Worm (Caenorhabditis elegans) whole organism, L4 larva: ENCODE results near the gene btb-10.
"Not testable (repeated sequence)": the region's sequence is repeated elsewhere in the genome, so short reads cannot be mapped to it uniquely, and the experiment has no call there.

Experiments used
- D1046.2 ChIP-seq: fragments of 200-800 bp; sonication (Bioruptor generic); IDR thresholded peaks from 2 replicates; pipeline ENCODE4 v1.3.6; 2022; ENCODE audit warnings: missing genetic modification characterization, missing compliant biosample characterization
- F26F4.8 ChIP-seq: fragments of 200-800 bp; sonication (Bioruptor generic); conservative IDR thresholded peaks from 2 replicates; pipeline ENCODE4 v1.3.6; 2022; ENCODE audit warnings: missing genetic modification characterization, missing compliant biosample characterization
- F37D6.2 ChIP-seq: sonication (generic microtip); optimal IDR thresholded peaks from 2 replicates; lab custom pipeline; 2016; ENCODE audit warnings: mild to moderate bottlenecking, missing genetic modification characterization, missing compliant biosample characterization
- F44E2.7 ChIP-seq: fragments of 200-800 bp; sonication (Bioruptor generic); IDR thresholded peaks from 2 replicates; pipeline ENCODE4 v2.1.2; 2022; ENCODE audit warnings: missing genetic modification characterization, missing compliant biosample characterization
- T26A8.4 ChIP-seq: fragments of 200-800 bp; sonication (Bioruptor generic); IDR thresholded peaks from 2 replicates; pipeline ENCODE4 v1.3.6; 2022; ENCODE audit warnings: missing genetic modification characterization, missing compliant biosample characterization
- Y48G9A.11 ChIP-seq: fragments of 200-800 bp; sonication (Bioruptor generic); IDR thresholded peaks from 2 replicates; pipeline ENCODE4 v1.3.6; 2022; ENCODE audit warnings: missing genetic modification reagents, missing genetic modification characterization, missing compliant biosample characterization
- ZK337.2 ChIP-seq: fragments of 200-800 bp; sonication (Bioruptor generic); IDR thresholded peaks from 2 replicates; pipeline ENCODE4 v1.3.6; 2022; ENCODE audit warnings: missing genetic modification reagents, missing genetic modification characterization, missing compliant biosample characterization
- ZK546.5 ChIP-seq, 2 experiments: sonication (generic microtip); optimal IDR thresholded peaks; 2 replicates each; lab custom pipeline; 2017; ENCODE audit warnings: missing biosample characterization in 2 of 2, missing genetic modification characterization in 2 of 2
- ceh-62 ChIP-seq: sonication (generic microtip); optimal IDR thresholded peaks from 2 replicates; lab custom pipeline; 2017; ENCODE audit warnings: missing biosample characterization, missing genetic modification characterization
- ctbp-1 ChIP-seq: fragments of 200-800 bp; sonication (Bioruptor generic); IDR thresholded peaks from 2 replicates; pipeline ENCODE4 v1.3.6; 2022; ENCODE audit warnings: missing genetic modification reagents, missing genetic modification characterization, missing compliant biosample characterization
- daf-12 ChIP-seq: fragments of 150-350 bp; optimal IDR thresholded peaks from 2 replicates; lab custom pipeline; 2014; ENCODE audit warnings: missing biosample characterization, missing genetic modification reagents, missing genetic modification characterization
- dmd-6 ChIP-seq: fragments of 200-800 bp; sonication (Bioruptor generic); IDR thresholded peaks from 2 replicates; pipeline ENCODE4 v1.3.6; 2022; ENCODE audit warnings: missing genetic modification reagents, missing genetic modification characterization, missing compliant biosample characterization
- dve-1 ChIP-seq: sonication (generic microtip); optimal IDR thresholded peaks from 2 replicates; lab custom pipeline; 2017; ENCODE audit warnings: antibody characterized with exemption, mild to moderate bottlenecking, missing genetic modification characterization, missing compliant biosample characterization; ENCODE audit not compliant: insufficient read depth
- egl-43 ChIP-seq: fragments of 200-800 bp; sonication (Bioruptor generic); IDR thresholded peaks from 2 replicates; pipeline ENCODE4 v1.3.6; 2022; ENCODE audit warnings: missing genetic modification reagents, missing genetic modification characterization, missing compliant biosample characterization
- hlh-30 ChIP-seq: sonication (generic microtip); optimal IDR thresholded peaks from 2 replicates; lab custom pipeline; 2017; ENCODE audit warnings: antibody characterized with exemption, mild to moderate bottlenecking, missing genetic modification characterization, missing compliant biosample characterization; ENCODE audit not compliant: insufficient read depth
- lin-29 ChIP-seq: fragments of 200-800 bp; sonication (Bioruptor generic); IDR thresholded peaks from 2 replicates; pipeline ENCODE4 v1.3.6; 2022; ENCODE audit warnings: missing genetic modification reagents, missing genetic modification characterization, missing compliant biosample characterization
- lsy-2 ChIP-seq, 2 experiments: fragments of 150-350 bp in 1 of 2; sonication (generic microtip) in 1 of 2; optimal IDR thresholded peaks; 2 replicates each; lab custom pipeline; 2014 to 2017; ENCODE audit warnings: missing biosample characterization in 2 of 2, missing genetic modification characterization in 2 of 2
- madf-9 ChIP-seq: fragments of 200-800 bp; sonication (Bioruptor generic); conservative IDR thresholded peaks from 2 replicates; pipeline ENCODE4 v1.3.6; 2022; ENCODE audit warnings: missing genetic modification reagents, missing genetic modification characterization, missing compliant biosample characterization
- mep-1 ChIP-seq: fragments of 150-350 bp; sonication (generic microtip); optimal IDR thresholded peaks from 3 replicates; lab custom pipeline; 2014; ENCODE audit warnings: missing biosample characterization, missing genetic modification characterization
- mxl-3 ChIP-seq: fragments of 200-800 bp; sonication (Bioruptor generic); optimal IDR thresholded peaks from 2 replicates; lab custom pipeline; 2018; ENCODE audit warnings: mild to moderate bottlenecking, missing genetic modification characterization, missing compliant biosample characterization
- nhr-10 ChIP-seq: fragments of 150-350 bp; optimal IDR thresholded peaks from 2 replicates; lab custom pipeline; 2014; ENCODE audit warnings: missing biosample characterization, missing genetic modification characterization
- nhr-102 ChIP-seq: sonication (generic microtip); optimal IDR thresholded peaks from 2 replicates; lab custom pipeline; 2016; ENCODE audit warnings: mild to moderate bottlenecking, missing genetic modification characterization, moderate library complexity, missing compliant biosample characterization
- nhr-11 ChIP-seq: fragments of 150-350 bp; optimal IDR thresholded peaks from 2 replicates; lab custom pipeline; 2014; ENCODE audit warnings: missing biosample characterization, missing genetic modification characterization
- nhr-111 ChIP-seq: fragments of 200-800 bp; sonication (Bioruptor generic); optimal IDR thresholded peaks from 2 replicates; lab custom pipeline; 2018; ENCODE audit warnings: mild to moderate bottlenecking, missing genetic modification characterization, missing compliant biosample characterization
- nhr-25 ChIP-seq: sonication (generic microtip); optimal IDR thresholded peaks from 2 replicates; lab custom pipeline; 2017; ENCODE audit warnings: missing genetic modification characterization, mild to moderate bottlenecking, missing compliant biosample characterization, antibody characterized with exemption, moderate library complexity, borderline replicate concordance; ENCODE audit not compliant: insufficient read depth
- nhr-41 ChIP-seq: fragments of 200-800 bp; sonication (Bioruptor generic); IDR thresholded peaks from 2 replicates; pipeline ENCODE4 v1.3.6; 2022; ENCODE audit warnings: missing genetic modification reagents, missing genetic modification characterization, missing compliant biosample characterization
- nhr-76 ChIP-seq: fragments of 150-350 bp; optimal IDR thresholded peaks from 2 replicates; lab custom pipeline; 2014; ENCODE audit warnings: missing biosample characterization, missing genetic modification characterization
- nhr-77 ChIP-seq: fragments of 150-350 bp; optimal IDR thresholded peaks from 2 replicates; lab custom pipeline; 2014; ENCODE audit warnings: missing biosample characterization, missing genetic modification characterization
- php-3 ChIP-seq: fragments of 200-800 bp; sonication (Bioruptor generic); IDR thresholded peaks from 2 replicates; pipeline ENCODE4 v1.3.6; 2022; ENCODE audit warnings: missing genetic modification reagents, missing genetic modification characterization, missing compliant biosample characterization
- pqm-1 ChIP-seq: sonication (generic microtip); optimal IDR thresholded peaks from 2 replicates; lab custom pipeline; 2017; ENCODE audit warnings: missing biosample characterization, missing genetic modification characterization
- rbr-2 ChIP-seq: sonication (generic microtip); optimal IDR thresholded peaks from 2 replicates; lab custom pipeline; 2016; ENCODE audit warnings: missing genotype, missing genetic modification characterization, missing compliant biosample characterization
- sdz-12 ChIP-seq: fragments of 200-800 bp; sonication (Bioruptor generic); optimal IDR thresholded peaks from 2 replicates; lab custom pipeline; 2018; ENCODE audit warnings: mild to moderate bottlenecking, missing genetic modification characterization, missing compliant biosample characterization
- set-16 ChIP-seq: fragments of 200-800 bp; sonication (Bioruptor generic); IDR thresholded peaks from 2 replicates; pipeline ENCODE4 v1.3.6; 2022; ENCODE audit warnings: missing genetic modification reagents, missing genetic modification characterization, missing compliant biosample characterization
- snpc-4 ChIP-seq: fragments of 150-350 bp; optimal IDR thresholded peaks from 2 replicates; lab custom pipeline; 2014; ENCODE audit warnings: missing biosample characterization, missing genetic modification characterization
- spr-1 ChIP-seq: sonication (generic microtip); optimal IDR thresholded peaks from 2 replicates; lab custom pipeline; 2016; ENCODE audit warnings: mild to moderate bottlenecking, missing genetic modification characterization, missing compliant biosample characterization
- unc-62 ChIP-seq, 3 experiments: fragments of 150-350 bp in 1 of 3; sonication (generic microtip); optimal IDR thresholded peaks in 2 of 3; peaks in 1 of 3; 1 replicate in 1 of 3; 2 replicates in 2 of 3; lab custom pipeline; 2014 to 2017; ENCODE audit warnings: missing biosample characterization in 3 of 3, missing genetic modification characterization in 3 of 3, missing genetic modification reagents in 3 of 3, missing genotype in 1 of 3
- zfp-2 ChIP-seq: sonication (generic microtip); optimal IDR thresholded peaks from 2 replicates; lab custom pipeline; 2016; ENCODE audit warnings: mild to moderate bottlenecking, missing genetic modification characterization, missing compliant biosample characterization
- zfp-3 ChIP-seq: fragments of 200-800 bp; sonication (Bioruptor generic); conservative IDR thresholded peaks from 2 replicates; pipeline ENCODE4 v1.3.6; 2022; ENCODE audit warnings: missing genetic modification reagents, missing genetic modification characterization, missing compliant biosample characterization
- ztf-7 ChIP-seq: fragments of 150-350 bp; optimal IDR thresholded peaks from 2 replicates; lab custom pipeline; 2014; ENCODE audit warnings: missing biosample characterization, missing genetic modification characterization

Gene btb-10

DNA sequence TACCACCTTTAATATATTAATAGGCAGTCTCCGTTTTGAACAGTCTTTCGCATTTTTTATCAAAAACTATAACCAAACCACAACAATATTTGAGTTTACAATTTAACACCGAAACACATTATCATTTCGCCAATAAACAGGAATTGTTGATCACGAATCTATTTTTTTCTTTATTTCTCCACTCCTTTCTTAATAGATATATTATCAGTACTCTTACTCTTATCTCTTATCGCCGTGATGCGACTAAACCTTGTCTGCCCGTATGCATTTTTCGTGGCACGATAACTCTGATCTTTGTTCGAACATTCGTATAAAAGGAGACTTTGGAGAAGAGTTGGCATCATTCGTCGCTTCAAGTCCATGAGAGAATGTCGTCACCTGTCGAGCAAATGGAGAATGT lies 3.8 kb downstream of the btb-10 start (continued):
- no peak for TF ChIP-seq Y48G9A.11 (GFP tag; lab: Robert Waterston, UW)
- TF ChIP-seq ztf-7 (tag; lab: Kevin White, UChicago) = no peak
- TF ChIP-seq nhr-10 (tag; lab: Kevin White, UChicago) = no peak
- peak; percentile 34 for TF ChIP-seq nhr-77 (tag; lab: Kevin White, UChicago)
- TF ChIP-seq lin-29 (GFP tag; lab: Robert Waterston, UW) = no peak
- no peak for TF ChIP-seq nhr-111
- TF ChIP-seq dmd-6 = peak; percentile 80
- no peak for TF ChIP-seq ZK546.5 (tag; optimal IDR thresholded peaks at IDR 0.05; lab: Kevin White, UChicago)
- TF ChIP-seq nhr-41 (GFP tag; lab: Robert Waterston, UW) = no peak
- no peak for TF ChIP-seq madf-9 (GFP tag; lab: Robert Waterston, UW)
- TF ChIP-seq set-16 (GFP tag; lab: Robert Waterston, UW) = no peak
- peak; percentile 32 for TF ChIP-seq nhr-102
- TF ChIP-seq F37D6.2 (tag; lab: Kevin White, UChicago) = no peak
- no peak for TF ChIP-seq zfp-2
- TF ChIP-seq nhr-11 (tag; lab: Kevin White, UChicago) = no peak
- no peak for TF ChIP-seq zfp-3 (GFP tag; lab: Robert Waterston, UW)
- TF ChIP-seq ctbp-1 (GFP tag; lab: Robert Waterston, UW) = no peak
- TF ChIP-seq mxl-3 (GFP tag; lab: Kevin White, UChicago) = peak; percentile 33
- TF ChIP-seq F26F4.8 (GFP tag; lab: Robert Waterston, UW) = no peak

DNA sequence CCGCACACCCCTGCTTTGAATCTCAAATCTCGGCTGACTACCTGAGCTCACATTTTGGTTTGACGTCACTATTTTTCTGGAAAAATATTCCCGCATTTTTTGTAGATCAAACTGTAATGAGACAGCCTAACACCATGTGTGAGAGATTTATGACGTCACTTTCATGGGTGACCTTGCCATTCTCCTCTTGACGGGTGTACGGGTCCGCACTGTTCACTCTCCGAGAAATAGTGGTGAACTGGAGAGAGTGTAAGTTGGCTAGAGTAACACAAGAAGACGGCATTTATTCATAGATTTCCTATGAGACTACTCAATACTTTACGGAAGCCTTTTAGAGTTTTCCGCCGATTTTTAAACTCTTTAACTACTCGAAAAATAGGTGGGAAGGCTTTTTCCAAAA lies 5.9 kb downstream of the btb-10 start, which contains the start of gene K02E7.7:
Gene K02E7.7, plus strand, starts transcription at position 301 of the 400 bp plus-strand sequence.
- not testable (repeated sequence) for TF ChIP-seq dve-1 (tag; lab: Kevin White, UChicago); sdz-12; php-3 (GFP tag; lab: Robert Waterston, UW)

DNA sequence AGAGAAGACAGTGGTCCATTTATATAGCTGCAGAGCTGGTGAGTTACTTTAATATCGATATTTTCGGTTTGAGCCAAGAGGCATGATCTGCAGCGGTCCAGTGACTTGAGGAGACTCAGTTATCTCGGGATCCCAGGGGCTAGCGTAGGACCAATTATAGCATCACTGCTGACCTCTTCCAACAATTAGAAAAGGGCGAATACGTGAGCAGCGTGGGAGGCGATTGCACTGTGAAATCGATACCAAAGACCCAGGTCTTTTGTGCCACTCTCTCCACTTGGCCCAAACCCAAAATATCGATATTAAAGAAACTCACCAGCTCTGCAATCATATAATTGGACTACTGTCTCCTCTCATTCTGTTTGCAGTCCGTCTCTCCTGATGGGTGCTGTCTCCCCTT lies 10.8 kb downstream of the btb-10 start, which contains the start of gene fbxb-40:
Gene fbxb-40, minus strand, starts transcription at position 101 of the 400 bp plus-strand sequence.
- TF ChIP-seq hlh-30 (tag; lab: Kevin White, UChicago) = no peak
- TF ChIP-seq F44E2.7 (GFP tag; lab: Robert Waterston, UW) = 0 out of 2 replicates have a peak, but pooled peaks have one; percentile 37
- no peak for TF ChIP-seq nhr-11 (tag; lab: Kevin White, UChicago)
- TF ChIP-seq nhr-111 = no peak
- TF ChIP-seq egl-43 = no peak
- TF ChIP-seq, all 104 proteins: peak for 1

DNA sequence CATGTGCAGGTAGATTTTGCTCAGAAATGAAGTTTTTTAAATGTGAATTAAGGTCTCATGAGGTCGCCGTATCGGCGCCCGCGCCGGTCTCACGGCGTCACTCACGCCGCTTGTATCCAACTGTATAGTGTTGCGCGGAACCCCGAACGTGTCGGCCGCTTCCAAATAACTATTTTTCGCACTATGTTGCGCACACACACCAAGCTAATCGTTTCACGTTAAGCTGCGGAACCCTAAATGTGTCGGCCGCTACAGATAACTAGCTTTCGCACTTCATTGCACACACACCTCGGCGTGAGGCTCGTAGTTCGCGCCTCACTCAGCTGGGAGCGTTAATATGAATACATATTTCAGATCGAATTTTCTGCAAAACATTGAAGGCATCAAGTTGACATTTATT lies 13.7 kb downstream of the btb-10 start:
- peak in 1 of 2 experiments; percentile 85 for TF ChIP-seq unc-62 (GFP tag; optimal IDR thresholded peaks at IDR 0.05 in 1 of 2; lab: Kevin White, UChicago)
- no peak for TF ChIP-seq unc-62 (tag; optimal IDR thresholded peaks at IDR 0.05; lab: Kevin White, UChicago)
- no peak for TF ChIP-seq nhr-25 (tag; lab: Kevin White, UChicago)
- TF ChIP-seq rbr-2 (tag; lab: Kevin White, UChicago) = no peak
- 0 out of 2 replicates have a peak, but pooled peaks have one; percentile 27 for TF ChIP-seq D1046.2 (GFP tag; lab: Robert Waterston, UW)
- TF ChIP-seq snpc-4 (tag; lab: Kevin White, UChicago) = no peak
- TF ChIP-seq daf-12 (tag; lab: Kevin White, UChicago) = no peak
- TF ChIP-seq, all 104 proteins: peak for 2

DNA sequence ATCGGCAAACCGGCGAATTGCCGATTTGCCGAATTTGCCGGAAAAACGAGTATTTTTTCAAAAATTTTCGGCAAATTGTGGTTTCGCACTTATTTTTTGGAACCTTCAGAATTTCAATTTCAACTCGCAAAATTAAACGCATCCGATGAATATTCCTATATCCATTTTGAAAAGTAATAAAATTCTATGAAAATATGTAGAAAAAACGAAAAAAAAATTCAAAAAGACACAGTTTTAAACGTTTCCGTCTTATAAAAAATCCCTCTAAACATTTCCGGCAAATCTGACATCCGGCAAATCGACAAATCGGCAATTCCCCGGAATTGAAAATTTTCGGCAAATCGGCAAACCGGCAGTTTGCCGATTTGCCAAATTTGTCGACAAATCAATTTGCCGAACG lies 14.9 kb downstream of the btb-10 start, which contains the start of gene str-148:
Gene str-148, plus strand, starts transcription at position 301 of the 400 bp plus-strand sequence.
- TF ChIP-seq ZK337.2 (GFP tag; lab: Robert Waterston, UW) = no peak
- no peak for TF ChIP-seq ceh-62 (tag; lab: Kevin White, UChicago)
- TF ChIP-seq nhr-76 (tag; lab: Kevin White, UChicago) = no peak
- no peak for TF ChIP-seq pqm-1 (tag; lab: Kevin White, UChicago)
- no peak for TF ChIP-seq lsy-2 (tag; optimal IDR thresholded peaks at IDR 0.05; lab: Kevin White, UChicago)
- no peak for TF ChIP-seq mep-1 (tag; lab: Kevin White, UChicago)
- TF ChIP-seq T26A8.4 (GFP tag; lab: Robert Waterston, UW) = no peak
- TF ChIP-seq spr-1 = no peak
- TF ChIP-seq ZK546.5 (tag; optimal IDR thresholded peaks at IDR 0.05; lab: Kevin White, UChicago) = no peak
